Worm (Caenorhabditis elegans) whole organism, late embryonic: Measurements from ENCODE around the gene C17E7.13.

Experiments used
- C08G9.2 ChIP-seq: sonication (generic microtip); optimal IDR thresholded peaks from 2 replicates; lab custom pipeline; 2016; ENCODE audit warnings: mild to moderate bottlenecking, missing genetic modification characterization, moderate library complexity, missing compliant biosample characterization
- C38D4.7 ChIP-seq: fragments of 200-800 bp; sonication (Bioruptor generic); optimal IDR thresholded peaks from 2 replicates; lab custom pipeline; 2018; ENCODE audit warnings: mild to moderate bottlenecking, missing genetic modification characterization, moderate library complexity, missing compliant biosample characterization
- F13H6.1 ChIP-seq: sonication (generic microtip); optimal IDR thresholded peaks from 2 replicates; lab custom pipeline; 2016; ENCODE audit warnings: missing genetic modification characterization, missing compliant biosample characterization
- K09A11.1 ChIP-seq: sonication (generic microtip); optimal IDR thresholded peaks from 2 replicates; lab custom pipeline; 2017; ENCODE audit warnings: antibody characterized with exemption, mild to moderate bottlenecking, missing genetic modification characterization, missing compliant biosample characterization; ENCODE audit not compliant: insufficient read depth
- ahr-1 ChIP-seq: sonication (generic microtip); optimal IDR thresholded peaks from 2 replicates; lab custom pipeline; 2016; ENCODE audit warnings: missing genetic modification characterization, missing compliant biosample characterization
- ceh-14 ChIP-seq: sonication (generic microtip); optimal IDR thresholded peaks from 2 replicates; lab custom pipeline; 2016; ENCODE audit warnings: missing genotype, missing genetic modification characterization, missing compliant biosample characterization
- ceh-18 ChIP-seq: sonication (generic microtip); optimal IDR thresholded peaks from 2 replicates; lab custom pipeline; 2016; ENCODE audit warnings: missing genetic modification characterization, missing compliant biosample characterization
- ceh-22 ChIP-seq: sonication (generic microtip); optimal IDR thresholded peaks from 2 replicates; lab custom pipeline; 2017; ENCODE audit warnings: missing biosample characterization, missing genetic modification characterization
- ceh-24 ChIP-seq: sonication (generic microtip); optimal IDR thresholded peaks from 2 replicates; lab custom pipeline; 2016; ENCODE audit warnings: mild to moderate bottlenecking, missing genetic modification characterization, missing compliant biosample characterization
- ceh-30 ChIP-seq: fragments of 150-350 bp; optimal IDR thresholded peaks from 2 replicates; lab custom pipeline; 2014; ENCODE audit warnings: missing biosample characterization, missing genetic modification characterization
- ceh-31 ChIP-seq: sonication (generic microtip); optimal IDR thresholded peaks from 2 replicates; lab custom pipeline; 2016; ENCODE audit warnings: missing genetic modification characterization, missing compliant biosample characterization
- ceh-34 ChIP-seq: sonication (generic microtip); optimal IDR thresholded peaks from 2 replicates; lab custom pipeline; 2016; ENCODE audit warnings: mild to moderate bottlenecking, missing genetic modification characterization, missing compliant biosample characterization
- ceh-45 ChIP-seq: fragments of 200-800 bp; sonication (Bioruptor generic); IDR thresholded peaks from 2 replicates; pipeline ENCODE4 v1.3.6; 2022; ENCODE audit warnings: missing genetic modification reagents, missing genetic modification characterization, missing compliant biosample characterization
- ceh-6 ChIP-seq: fragments of 200-800 bp; sonication (Bioruptor generic); optimal IDR thresholded peaks from 2 replicates; lab custom pipeline; 2018; ENCODE audit warnings: mild to moderate bottlenecking, missing genetic modification characterization, missing compliant biosample characterization
- dve-1 ChIP-seq: sonication (generic microtip); optimal IDR thresholded peaks from 2 replicates; lab custom pipeline; 2017; ENCODE audit warnings: antibody characterized with exemption, mild to moderate bottlenecking, missing genetic modification characterization, missing compliant biosample characterization
- elt-2 ChIP-seq: sonication (generic microtip); optimal IDR thresholded peaks from 2 replicates; lab custom pipeline; 2016; ENCODE audit warnings: missing genetic modification reagents, missing genetic modification characterization, missing compliant biosample characterization
- ets-4 ChIP-seq: sonication (generic microtip); optimal IDR thresholded peaks from 2 replicates; lab custom pipeline; 2016; ENCODE audit warnings: missing genetic modification characterization, missing compliant biosample characterization
- fkh-10 ChIP-seq: fragments of 150-350 bp; optimal IDR thresholded peaks from 2 replicates; lab custom pipeline; 2014; ENCODE audit warnings: missing biosample characterization, missing genetic modification reagents, missing genetic modification characterization
- hlh-13 ChIP-seq: fragments of 200-800 bp; sonication (Bioruptor generic); optimal IDR thresholded peaks from 2 replicates; lab custom pipeline; 2018; ENCODE audit warnings: mild to moderate bottlenecking, missing genetic modification characterization, missing compliant biosample characterization
- hlh-6 ChIP-seq: sonication (generic microtip); optimal IDR thresholded peaks from 2 replicates; lab custom pipeline; 2016; ENCODE audit warnings: missing genotype, missing genetic modification characterization, missing compliant biosample characterization
- hlh-8 ChIP-seq: sonication (generic microtip); optimal IDR thresholded peaks from 2 replicates; lab custom pipeline; 2016; ENCODE audit warnings: missing genotype, missing genetic modification characterization, missing compliant biosample characterization
- lim-6 ChIP-seq: sonication (generic microtip); optimal IDR thresholded peaks from 2 replicates; lab custom pipeline; 2016; ENCODE audit warnings: missing genetic modification characterization, missing compliant biosample characterization
- nhr-11 ChIP-seq: fragments of 150-350 bp; optimal IDR thresholded peaks from 2 replicates; lab custom pipeline; 2014; ENCODE audit warnings: missing biosample characterization, missing genetic modification characterization
- nhr-232 ChIP-seq: sonication (generic microtip); optimal IDR thresholded peaks from 2 replicates; lab custom pipeline; 2016; ENCODE audit warnings: missing genetic modification characterization, missing compliant biosample characterization
- pag-3 ChIP-seq: sonication (generic microtip); optimal IDR thresholded peaks from 2 replicates; lab custom pipeline; 2016; ENCODE audit warnings: missing compliant biosample characterization, missing genetic modification characterization, borderline replicate concordance
- pat-9 ChIP-seq: fragments of 200-800 bp; sonication (Bioruptor generic); optimal IDR thresholded peaks from 2 replicates; lab custom pipeline; 2018; ENCODE audit warnings: mild to moderate bottlenecking, missing genetic modification characterization, moderate library complexity, missing compliant biosample characterization
- pha-2 ChIP-seq: sonication (generic microtip); optimal IDR thresholded peaks from 2 replicates; lab custom pipeline; 2017; ENCODE audit warnings: mild to moderate bottlenecking, missing genetic modification characterization, missing compliant biosample characterization
- pqm-1 ChIP-seq: sonication (generic microtip); optimal IDR thresholded peaks from 2 replicates; lab custom pipeline; 2016; ENCODE audit warnings: missing genetic modification characterization, missing compliant biosample characterization
- pros-1 ChIP-seq: fragments of 150-350 bp; optimal IDR thresholded peaks from 2 replicates; lab custom pipeline; 2014; ENCODE audit warnings: missing biosample characterization, missing genetic modification reagents, missing genetic modification characterization
- ref-2 ChIP-seq: sonication (generic microtip); optimal IDR thresholded peaks from 2 replicates; lab custom pipeline; 2016; ENCODE audit warnings: missing genetic modification characterization, missing compliant biosample characterization
- rnt-1 ChIP-seq: sonication (generic microtip); optimal IDR thresholded peaks from 2 replicates; lab custom pipeline; 2016; ENCODE audit warnings: missing genetic modification characterization, missing compliant biosample characterization
- tbx-2 ChIP-seq: sonication (generic microtip); optimal IDR thresholded peaks from 2 replicates; lab custom pipeline; 2016; ENCODE audit warnings: missing genetic modification characterization, missing compliant biosample characterization
- tbx-7 ChIP-seq: sonication (generic microtip); optimal IDR thresholded peaks from 2 replicates; lab custom pipeline; 2016; ENCODE audit warnings: missing genotype, missing genetic modification characterization, missing compliant biosample characterization
- ttx-3 ChIP-seq: sonication (generic microtip); optimal IDR thresholded peaks from 2 replicates; lab custom pipeline; 2016; ENCODE audit warnings: missing genetic modification reagents, missing genetic modification characterization, missing compliant biosample characterization
- zip-5 ChIP-seq: sonication (generic microtip); optimal IDR thresholded peaks from 2 replicates; lab custom pipeline; 2016; ENCODE audit warnings: missing genetic modification characterization, missing compliant biosample characterization
- ztf-16 ChIP-seq: sonication (generic microtip); optimal IDR thresholded peaks from 2 replicates; lab custom pipeline; 2017; ENCODE audit warnings: missing genetic modification characterization, missing compliant biosample characterization

Gene C17E7.13

DNA sequence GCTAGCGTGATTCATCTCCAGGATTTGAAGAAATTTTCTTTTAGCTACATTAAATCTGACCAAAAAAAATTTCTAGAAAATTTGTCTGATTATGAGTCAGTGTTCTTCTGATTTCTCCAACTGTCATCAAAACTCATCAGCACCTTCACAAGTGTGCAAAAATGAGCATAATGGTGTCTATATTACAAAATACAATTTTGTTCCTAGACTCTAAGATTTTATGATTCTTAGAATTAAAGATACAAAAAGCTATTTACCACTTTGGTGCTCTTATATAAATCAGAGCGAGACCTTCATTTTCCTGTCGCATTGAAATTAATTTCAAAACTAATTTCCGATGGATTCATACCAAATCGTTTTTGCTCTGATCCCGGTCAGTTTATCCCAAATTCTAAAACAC lies 23.4 kb upstream of the C17E7.13 start, which contains the start of gene srx-68:
Gene srx-68 (plus strand): TSS at position 301 of the 400 bp plus-strand sequence.
- TF ChIP-seq hlh-13 (GFP tag; lab: Kevin White, UChicago), result no peak
- no peak for TF ChIP-seq ceh-24 (tag; lab: Kevin White, UChicago)
- no peak for TF ChIP-seq tbx-2 (tag; lab: Kevin White, UChicago)
- no peak for TF ChIP-seq hlh-6
- TF ChIP-seq ceh-14 (tag; lab: Kevin White, UChicago), result no peak
- no peak for TF ChIP-seq ceh-22

DNA sequence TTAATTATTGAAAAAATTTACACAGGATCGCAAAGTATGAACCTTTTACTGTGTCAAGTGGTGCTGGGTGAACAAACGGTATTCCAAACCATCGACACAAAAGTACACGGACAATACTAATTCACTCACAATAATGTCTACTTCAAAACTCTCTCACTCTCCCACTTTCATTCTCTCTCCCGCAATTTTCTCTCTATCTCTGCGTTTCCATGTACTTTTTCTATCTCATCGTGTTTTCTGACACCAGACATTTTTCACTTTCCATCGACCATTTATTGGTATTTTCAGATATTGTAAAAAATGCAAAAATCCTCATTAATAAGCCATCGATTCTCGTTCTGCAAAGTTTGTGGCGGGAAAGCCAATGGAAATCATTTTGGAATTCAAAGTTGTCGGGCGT lies 16.8 kb upstream of the C17E7.13 start, which contains the start of gene nhr-156:
Gene nhr-156 (plus strand): TSS at position 266 of the 400 bp plus-strand sequence.
- TF ChIP-seq zip-5 (tag; lab: Kevin White, UChicago) (no peak), ttx-3 (tag; lab: Kevin White, UChicago) (no peak), ets-4 (tag; lab: Kevin White, UChicago) (no peak)

DNA sequence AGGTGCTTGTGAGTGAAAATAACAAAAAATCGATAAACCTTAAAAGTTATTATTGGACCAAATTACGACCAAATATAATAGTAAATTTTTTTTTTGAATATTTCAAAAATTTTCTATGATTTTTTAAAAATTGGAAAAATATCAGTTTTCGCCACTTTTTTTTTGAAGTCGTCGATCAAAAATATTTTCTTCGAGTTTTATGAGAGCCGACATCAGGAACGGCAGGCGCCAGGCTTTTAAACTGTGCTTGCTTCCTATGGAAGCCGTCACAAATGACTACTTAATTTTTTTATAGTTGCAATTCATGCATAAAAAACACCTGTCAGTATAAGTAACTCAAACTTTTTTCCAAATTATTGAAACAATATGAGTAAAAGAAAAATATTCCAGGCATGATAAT lies 14.3 kb upstream of the C17E7.13 start:
- TF ChIP-seq ceh-18 (no peak), ceh-30 (tag; lab: Kevin White, UChicago) (no peak), nhr-232 (tag; lab: Kevin White, UChicago) (no peak), pha-2 (tag; lab: Kevin White, UChicago) (no peak), K09A11.1 (tag; lab: Kevin White, UChicago) (no peak), lim-6 (no peak), ztf-16 (tag; lab: Kevin White, UChicago) (no peak), rnt-1 (tag; lab: Kevin White, UChicago) (no peak), ceh-34 (tag; lab: Kevin White, UChicago) (no peak), ref-2 (tag; lab: Kevin White, UChicago) (no peak), ceh-6 (GFP tag; lab: Kevin White, UChicago) (no peak), nhr-11 (tag; lab: Kevin White, UChicago) (no peak), ceh-45 (no peak), C08G9.2 (no peak), fkh-10 (no peak), tbx-2 (tag; lab: Kevin White, UChicago) (no peak), hlh-8 (no peak), elt-2 (tag; lab: Kevin White, UChicago) (no peak), ceh-24 (tag; lab: Kevin White, UChicago) (no peak), pat-9 (tag; lab: Kevin White, UChicago) (no peak)

DNA sequence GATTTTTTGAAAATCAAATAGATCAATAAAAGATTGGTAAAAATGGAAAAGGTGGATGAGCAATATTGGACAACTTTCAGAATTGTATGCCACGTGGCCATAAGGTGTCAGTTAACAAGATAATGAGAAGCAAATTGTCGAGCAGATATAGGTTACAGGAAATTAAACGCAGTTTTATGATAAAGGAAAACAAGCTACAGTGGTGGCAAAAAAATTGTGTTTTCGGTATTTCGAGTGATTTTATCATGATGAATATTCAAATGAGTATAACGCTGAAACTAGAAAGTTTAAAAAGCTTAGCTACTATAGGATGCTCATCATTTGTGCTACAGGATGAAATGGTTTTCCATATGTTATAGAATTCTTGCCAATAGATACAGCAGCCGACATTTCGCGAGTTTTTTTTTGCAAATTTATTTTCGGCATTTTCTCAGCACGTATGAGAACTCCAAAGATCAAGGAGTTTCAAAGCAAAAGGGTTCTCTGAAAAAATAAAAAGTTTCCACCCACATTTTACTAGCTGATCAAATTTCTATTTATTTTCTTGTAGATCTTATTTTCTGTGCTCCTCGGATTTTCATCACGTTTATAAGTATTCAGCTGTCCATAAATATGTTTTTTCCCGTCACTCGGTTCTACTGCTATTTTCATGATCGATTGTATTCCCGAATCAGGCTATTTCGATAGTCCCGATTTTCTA lies 13.5 kb upstream of the C17E7.13 start, which contains the start of the genes str-229 and srh-190:
Gene str-229 (minus strand): TSS at position 101 of the 700 bp plus-strand sequence.
Gene srh-190 (plus strand): TSS at position 650 of the 700 bp plus-strand sequence.
- TF ChIP-seq C38D4.7 (no peak), ceh-31 (tag; lab: Kevin White, UChicago) (no peak), tbx-7 (tag; lab: Kevin White, UChicago) (no peak), pqm-1 (tag; lab: Kevin White, UChicago) (no peak), hlh-8 (no peak), F13H6.1 (tag; lab: Kevin White, UChicago) (no peak), ceh-34 (tag; lab: Kevin White, UChicago) (no peak), ceh-6 (GFP tag; lab: Kevin White, UChicago) (no peak), ceh-18 (no peak), pat-9 (tag; lab: Kevin White, UChicago) (no peak), ceh-24 (tag; lab: Kevin White, UChicago) (no peak), ahr-1 (tag; lab: Kevin White, UChicago) (no peak), lim-6 (no peak), ceh-30 (tag; lab: Kevin White, UChicago) (no peak), hlh-6 (no peak), pros-1 (tag; lab: Kevin White, UChicago) (no peak), ttx-3 (tag; lab: Kevin White, UChicago) (no peak), dve-1 (tag; lab: Kevin White, UChicago) (no peak), pag-3 (tag; lab: Kevin White, UChicago) (no peak)
